Worm (Caenorhabditis elegans) whole organism, L4 larva: Measurements from ENCODE around the gene hira-1.

Source experiments
- aha-1 ChIP-seq: fragments of 150-350 bp; peaks from one replicate; lab custom pipeline; 2014; ENCODE audit warnings: missing biosample characterization, missing genetic modification characterization
- ceh-62 ChIP-seq: sonication (generic microtip); optimal IDR thresholded peaks from 2 replicates; lab custom pipeline; 2017; ENCODE audit warnings: missing biosample characterization, missing genetic modification characterization
- dve-1 ChIP-seq: sonication (generic microtip); optimal IDR thresholded peaks from 2 replicates; lab custom pipeline; 2017; ENCODE audit warnings: antibody characterized with exemption, mild to moderate bottlenecking, missing genetic modification characterization, missing compliant biosample characterization; ENCODE audit not compliant: insufficient read depth
- egl-27 ChIP-seq: sonication (generic microtip); optimal IDR thresholded peaks from 3 replicates; lab custom pipeline; 2017; ENCODE audit warnings: missing biosample characterization, missing genetic modification reagents, missing genetic modification characterization
- jun-1 ChIP-seq: fragments of 150-350 bp; optimal IDR thresholded peaks from 2 replicates; lab custom pipeline; 2014; ENCODE audit warnings: missing biosample characterization, missing genetic modification reagents, missing genetic modification characterization
- mdt-29 ChIP-seq: fragments of 200-800 bp; sonication (Bioruptor generic); IDR thresholded peaks from 2 replicates; pipeline ENCODE4 v1.3.6; 2022; ENCODE audit warnings: missing genetic modification reagents, missing genetic modification characterization, missing compliant biosample characterization
- mes-2 ChIP-seq: sonication (generic microtip); optimal IDR thresholded peaks from 2 replicates; lab custom pipeline; 2016; ENCODE audit warnings: missing genotype, mild to moderate bottlenecking, missing genetic modification characterization, missing compliant biosample characterization; ENCODE audit not compliant: poor library complexity, severe bottlenecking
- nhr-48 ChIP-seq: sonication (generic microtip); optimal IDR thresholded peaks from 2 replicates; lab custom pipeline; 2016; ENCODE audit warnings: mild to moderate bottlenecking, missing genetic modification characterization, missing compliant biosample characterization
- nhr-76 ChIP-seq: fragments of 150-350 bp; optimal IDR thresholded peaks from 2 replicates; lab custom pipeline; 2014; ENCODE audit warnings: missing biosample characterization, missing genetic modification characterization
- nhr-77 ChIP-seq: fragments of 150-350 bp; optimal IDR thresholded peaks from 2 replicates; lab custom pipeline; 2014; ENCODE audit warnings: missing biosample characterization, missing genetic modification characterization
- snpc-4 ChIP-seq: fragments of 150-350 bp; optimal IDR thresholded peaks from 2 replicates; lab custom pipeline; 2014; ENCODE audit warnings: missing biosample characterization, missing genetic modification characterization
- tag-97 ChIP-seq: fragments of 200-800 bp; sonication (Bioruptor generic); IDR thresholded peaks from 2 replicates; pipeline ENCODE4 v1.3.6; 2022; ENCODE audit warnings: missing genetic modification characterization, missing compliant biosample characterization
- unc-62 ChIP-seq, 3 experiments: fragments of 150-350 bp in 1 of 3; sonication (generic microtip); optimal IDR thresholded peaks in 2 of 3; peaks in 1 of 3; 1 replicate in 1 of 3; 2 replicates in 2 of 3; lab custom pipeline; 2014 to 2017; ENCODE audit warnings: missing biosample characterization in 3 of 3, missing genetic modification characterization in 3 of 3, missing genetic modification reagents in 3 of 3, missing genotype in 1 of 3

- peak; percentile 97 for TF ChIP-seq nhr-77
- TF ChIP-seq unc-62 (GFP tag; optimal IDR thresholded peaks at IDR 0.05 in 1 of 2; lab: Kevin White, UChicago): no peak
- TF ChIP-seq unc-62 (tag; optimal IDR thresholded peaks at IDR 0.05; lab: Kevin White, UChicago): no peak
- no peak for TF ChIP-seq ceh-62 (tag; lab: Kevin White, UChicago)
- peak; percentile 35 for TF ChIP-seq mes-2 (tag; lab: Kevin White, UChicago)
- no peak for TF ChIP-seq mdt-29
- no peak for TF ChIP-seq egl-27 (tag; lab: Kevin White, UChicago)
- no peak for TF ChIP-seq nhr-76 (tag; lab: Kevin White, UChicago)
- peak; percentile 11 for TF ChIP-seq nhr-48 (tag; lab: Kevin White, UChicago)
- TF ChIP-seq aha-1: peak; percentile 64
- TF ChIP-seq dve-1 (tag; lab: Kevin White, UChicago): peak; percentile 94
- TF ChIP-seq tag-97 (GFP tag; lab: Robert Waterston, UW): no peak
- TF ChIP-seq jun-1 (tag; lab: Kevin White, UChicago): no peak
- no peak for TF ChIP-seq snpc-4
Measured at ce11 chrIII:5202641-5203040, 11.7 kb downstream of the hira-1 start.
